Fruit fly (Drosophila melanogaster): ENCODE results near the gene G9a.

G9a gene

dm6 chrX:294839-295238 is 49.1 kb downstream of the G9a start, which contains the start of gene CG13375:
Gene CG13375 (minus strand): TSS chrX:294962.
- TF ChIP-seq CG12236 (GFP tag; optimal IDR thresholded peaks at IDR 0.05), result no peak
- no peak for TF ChIP-seq C15 (GFP tag; IDR thresholded peaks at IDR 0.05)
- TF ChIP-seq org-1 (GFP tag; optimal IDR thresholded peaks at IDR 0.05), result no peak
- no peak for TF ChIP-seq Pdp1 (GFP tag; optimal IDR thresholded peaks at IDR 0.05)
- no peak for TF ChIP-seq CG11456 (GFP tag; IDR thresholded peaks at IDR 0.05)
- TF ChIP-seq Hr51 (GFP tag; optimal IDR thresholded peaks at IDR 0.05), result peak in 1 of 2 experiments; percentile 31
- TF ChIP-seq pnt (GFP tag; optimal IDR thresholded peaks at IDR 0.05), result no peak
- no peak for TF ChIP-seq CG8290 (GFP tag; optimal IDR thresholded peaks at IDR 0.05)
- TF ChIP-seq CG8290 (tag; optimal IDR thresholded peaks at IDR 0.05), result no peak
- no peak for TF ChIP-seq CG7928 (GFP tag; optimal IDR thresholded peaks at IDR 0.05)
- TF ChIP-seq wdn (GFP tag; IDR thresholded peaks at IDR 0.05), result no peak
- TF ChIP-seq sd (tag; optimal IDR thresholded peaks at IDR 0.05), result no peak
- TF ChIP-seq CG31365 (tag; optimal IDR thresholded peaks at IDR 0.05), result no peak
- no peak for TF ChIP-seq CG6813 (GFP tag; optimal IDR thresholded peaks at IDR 0.05)
- 0 out of 4 replicates have a peak, but pooled peaks have one; percentile 23 for TF ChIP-seq chinmo (GFP tag; IDR thresholded peaks at IDR 0.05; ENCODE audit: partially characterized antibody)
- TF ChIP-seq CG31224 (GFP tag; IDR thresholded peaks at IDR 0.05), result no peak
- TF ChIP-seq CG6854 (GFP tag; optimal IDR thresholded peaks at IDR 0.05), result no peak
- no peak for TF ChIP-seq CG14441 (GFP tag; IDR thresholded peaks at IDR 0.05)
- TF ChIP-seq Ada2b (GFP tag; IDR thresholded peaks at IDR 0.05), result no peak
- TF ChIP-seq CG9876 (GFP tag; optimal IDR thresholded peaks at IDR 0.05), result no peak
- no peak for TF ChIP-seq insv (GFP tag; optimal IDR thresholded peaks at IDR 0.05)
- TF ChIP-seq CG13894 (tag; optimal IDR thresholded peaks at IDR 0.05), result peak; percentile 9
- TF ChIP-seq CG12155 (GFP tag; optimal IDR thresholded peaks at IDR 0.05), result no peak
- no peak for TF ChIP-seq CkIIα-i1 (GFP tag; IDR thresholded peaks at IDR 0.05)
- TF ChIP-seq vnd (GFP tag; IDR thresholded peaks at IDR 0.05; ENCODE audit: partially characterized antibody), result no peak
- TF ChIP-seq Six4 (GFP tag; optimal IDR thresholded peaks at IDR 0.05), result no peak
- no peak for TF ChIP-seq Meics (GFP tag; optimal IDR thresholded peaks at IDR 0.05)
- no peak for TF ChIP-seq ssp (GFP tag; IDR thresholded peaks at IDR 0.05)
- TF ChIP-seq CG2875 (GFP tag; optimal IDR thresholded peaks at IDR 0.05), result no peak
- no peak for TF ChIP-seq jigr1 (GFP tag; IDR thresholded peaks at IDR 0.05)
- no peak for TF ChIP-seq gem (tag; optimal IDR thresholded peaks at IDR 0.05)
- no peak for TF ChIP-seq CG31388 (GFP tag; optimal IDR thresholded peaks at IDR 0.05)
- TF ChIP-seq Opbp (GFP tag; IDR thresholded peaks at IDR 0.05; ENCODE audit: partially characterized antibody), result no peak
- TF ChIP-seq prd (optimal IDR thresholded peaks at IDR 0.05), result no peak
- TF ChIP-seq prd (GFP tag; IDR thresholded peaks at IDR 0.05), result no peak
- TF ChIP-seq fu2 (GFP tag; optimal IDR thresholded peaks at IDR 0.05), result no peak
- no peak for TF ChIP-seq CG14860 (GFP tag; IDR thresholded peaks at IDR 0.05; ENCODE audit: partially characterized antibody)
- no peak for TF ChIP-seq Camta (GFP tag; optimal IDR thresholded peaks at IDR 0.05)
- no peak for TF ChIP-seq Rfx (GFP tag; IDR thresholded peaks at IDR 0.05)
- peak; percentile 23 for TF ChIP-seq Med (GFP tag)
- no peak for TF ChIP-seq Trl (optimal IDR thresholded peaks at IDR 0.05)
- TF ChIP-seq Trl (GFP tag; optimal IDR thresholded peaks at IDR 0.05), result no peak
- TF ChIP-seq h (optimal IDR thresholded peaks at IDR 0.05), result no peak
- TF ChIP-seq CG1602 (GFP tag; optimal IDR thresholded peaks at IDR 0.05), result no peak
- TF ChIP-seq unc-4 (GFP tag; IDR thresholded peaks at IDR 0.05; ENCODE audit: partially characterized antibody), result no peak
- TF ChIP-seq CG11723 (GFP tag; optimal IDR thresholded peaks at IDR 0.05), result no peak
- TF ChIP-seq ERR (GFP tag; optimal IDR thresholded peaks at IDR 0.05), result no peak
- TF ChIP-seq ranshi (GFP tag; IDR thresholded peaks at IDR 0.05), result no peak
- no peak for TF ChIP-seq H2.0 (GFP tag; IDR thresholded peaks at IDR 0.05)
- TF ChIP-seq grau (tag; optimal IDR thresholded peaks at IDR 0.05), result no peak
- peak; percentile 95 for TF ChIP-seq Deaf1 (tag; optimal IDR thresholded peaks at IDR 0.05)
- TF ChIP-seq sc (optimal IDR thresholded peaks at IDR 0.05), result no peak
- TF ChIP-seq sc (GFP tag; optimal IDR thresholded peaks at IDR 0.05), result no peak
- TF ChIP-seq slp2 (GFP tag; optimal IDR thresholded peaks at IDR 0.05), result no peak
